Worm (Caenorhabditis elegans) whole organism, L4/young adult: ENCODE data around the gene rars-1.

Source experiments
- W03F9.2 ChIP-seq: fragments of 150-350 bp; optimal IDR thresholded peaks from 2 replicates; lab custom pipeline; 2014; ENCODE audit warnings: missing biosample characterization, missing genetic modification characterization
- dao-5 ChIP-seq: sonication (generic microtip); optimal IDR thresholded peaks from 2 replicates; lab custom pipeline; 2016; ENCODE audit warnings: missing genotype, missing genetic modification characterization, moderate library complexity, missing compliant biosample characterization
- him-1 ChIP-seq: sonication (generic microtip); optimal IDR thresholded peaks from 2 replicates; lab custom pipeline; 2016; ENCODE audit warnings: missing genotype, missing genetic modification reagents, missing genetic modification characterization, missing compliant biosample characterization

Gene rars-1

DNA sequence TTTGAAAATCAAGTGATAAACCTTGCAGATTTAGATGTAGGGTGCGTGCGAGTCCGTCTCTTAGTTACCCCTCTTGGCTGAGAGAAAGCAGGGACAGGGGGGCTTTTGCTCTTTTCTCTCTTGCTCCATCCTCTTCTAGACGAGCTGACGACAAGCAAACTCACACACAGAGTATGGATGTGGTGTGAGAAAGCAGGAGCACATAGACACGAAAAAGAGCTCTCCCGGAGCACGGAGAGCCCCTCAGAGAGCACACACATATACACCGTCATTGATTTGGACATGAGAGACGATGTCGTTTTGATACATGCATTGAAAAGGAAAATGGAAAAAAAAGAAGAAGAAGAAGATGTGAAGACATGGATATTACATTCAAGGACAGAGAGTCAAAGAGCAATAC lies 41.3 kb downstream of the rars-1 start:
- no peak for TF ChIP-seq him-1 (tag; lab: Kevin White, UChicago)
- no peak for TF ChIP-seq W03F9.2 (tag; lab: Kevin White, UChicago)
- no peak for TF ChIP-seq dao-5 (tag; lab: Kevin White, UChicago)

DNA sequence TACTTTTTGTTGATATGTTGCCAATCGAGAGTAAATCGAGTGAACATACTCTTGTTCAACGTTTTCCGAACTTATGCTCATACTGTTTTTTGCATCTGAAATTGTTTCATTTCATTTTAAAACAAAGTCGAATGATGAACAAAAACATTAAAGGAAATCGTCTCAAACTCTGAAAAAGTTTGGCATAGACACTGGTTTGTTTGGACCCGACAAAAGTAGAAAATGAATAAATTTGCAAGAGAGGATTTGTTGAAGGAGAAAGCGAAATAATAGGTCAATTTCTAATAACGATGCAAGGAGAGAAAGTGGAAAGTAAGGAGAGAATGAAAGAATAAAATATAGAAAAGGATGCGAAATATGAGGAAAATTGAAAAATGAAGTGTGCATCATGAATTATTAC lies 42.3 kb downstream of the rars-1 start, which contains the start of gene C35D10.12:
TSS of gene C35D10.12 (minus strand) at position 101 of the 400 bp plus-strand sequence.
- TF ChIP-seq W03F9.2 (tag; lab: Kevin White, UChicago) (no peak), dao-5 (tag; lab: Kevin White, UChicago) (no peak), him-1 (tag; lab: Kevin White, UChicago) (no peak)

DNA sequence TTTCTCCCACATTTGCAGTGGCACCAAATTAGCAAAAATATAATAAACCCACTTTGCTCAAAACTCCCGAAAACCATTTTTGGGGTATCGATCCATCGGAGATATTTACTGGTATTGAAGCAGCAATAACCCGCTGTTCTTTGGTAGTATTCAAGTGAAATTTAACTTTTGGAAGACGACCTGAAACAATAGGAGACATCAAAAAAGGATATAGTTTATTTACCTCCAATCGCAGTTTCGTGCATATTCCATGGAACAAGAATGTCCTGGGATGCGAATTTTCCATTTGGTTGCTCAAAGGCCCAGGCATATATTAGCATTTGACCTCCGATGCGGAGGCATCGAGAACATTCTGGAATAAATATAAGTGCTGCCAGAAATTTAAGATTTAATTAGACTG lies 43.6 kb downstream of the rars-1 start:
- TF ChIP-seq dao-5 (tag; lab: Kevin White, UChicago), result no peak
- TF ChIP-seq W03F9.2 (tag; lab: Kevin White, UChicago), result no peak
- no peak for TF ChIP-seq him-1 (tag; lab: Kevin White, UChicago)

DNA sequence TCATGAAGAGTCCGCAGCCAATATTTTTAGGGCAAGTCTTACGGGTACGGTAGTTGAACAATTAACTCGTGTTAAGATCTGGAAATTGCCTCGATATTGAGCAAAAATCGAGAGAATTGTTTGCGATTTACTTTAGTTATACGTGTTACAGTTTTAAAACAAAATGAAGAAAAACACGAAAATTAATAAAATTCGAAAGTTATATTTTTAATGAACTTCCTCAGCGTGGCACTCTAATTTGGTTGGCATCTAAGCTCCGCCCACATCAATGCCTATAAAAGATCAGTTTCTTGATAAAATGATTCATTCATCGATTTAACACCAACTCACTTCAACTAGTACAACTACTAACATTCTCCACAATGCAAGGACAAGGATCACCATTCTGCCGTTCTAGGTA lies 46.5 kb downstream of the rars-1 start, which contains the start of gene gipc-1:
TSS of gene gipc-1 (plus strand) at position 301 of the 400 bp plus-strand sequence.
- no peak for TF ChIP-seq W03F9.2 (tag; lab: Kevin White, UChicago)
- TF ChIP-seq dao-5 (tag; lab: Kevin White, UChicago), result no peak
- TF ChIP-seq him-1 (tag; lab: Kevin White, UChicago), result no peak

DNA sequence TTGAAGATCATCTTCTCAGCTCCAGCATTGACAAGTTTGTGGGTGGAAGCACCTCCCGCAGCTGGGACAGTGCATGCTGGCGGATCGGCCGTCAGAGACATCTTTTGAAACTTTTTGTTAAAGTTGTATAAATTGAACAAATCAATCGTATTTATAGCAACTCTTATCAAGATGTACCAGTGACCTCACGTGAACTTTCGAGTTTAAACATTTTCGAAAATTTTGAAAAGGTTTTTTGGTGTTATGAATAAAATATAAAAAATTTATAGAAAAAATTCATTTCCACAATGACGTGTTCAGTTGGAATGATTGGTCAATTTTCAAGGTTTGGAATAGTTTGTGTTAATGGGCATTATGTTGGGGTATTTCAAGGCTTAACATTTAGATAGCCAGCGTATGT lies 48.3 kb downstream of the rars-1 start, which contains the start of the genes msd-4 and C35D10.3:
TSS of gene msd-4 (minus strand) at position 101 of the 400 bp plus-strand sequence.
TSS of gene C35D10.3 (plus strand) at position 279 of the 400 bp plus-strand sequence.
- TF ChIP-seq him-1 (tag; lab: Kevin White, UChicago) (no peak), dao-5 (tag; lab: Kevin White, UChicago) (no peak), W03F9.2 (tag; lab: Kevin White, UChicago) (no peak)

DNA sequence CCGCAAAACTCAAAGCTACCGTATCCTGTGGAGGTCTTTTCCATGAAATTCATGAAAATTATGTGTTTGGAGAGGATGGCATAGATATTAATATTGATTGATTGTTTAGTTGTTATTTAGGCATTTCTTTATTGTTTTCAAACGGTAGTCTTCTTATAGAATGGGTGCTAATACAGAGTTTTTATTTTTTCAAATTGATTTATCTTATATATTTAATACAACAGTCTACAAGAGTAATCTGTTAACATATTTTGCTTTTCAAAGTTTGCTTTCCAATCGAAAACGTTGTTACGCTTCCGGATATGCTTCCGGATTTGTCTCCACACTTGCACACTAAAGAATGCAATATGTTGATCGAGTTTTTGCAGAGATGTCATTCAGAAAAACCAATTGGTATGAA lies 50.2 kb downstream of the rars-1 start, which contains the start of gene C35D10.17:
TSS of gene C35D10.17 (plus strand) at position 301 of the 400 bp plus-strand sequence.
- TF ChIP-seq W03F9.2 (tag; lab: Kevin White, UChicago) (no peak), dao-5 (tag; lab: Kevin White, UChicago) (no peak), him-1 (tag; lab: Kevin White, UChicago) (no peak)
